Worm (Caenorhabditis elegans) whole organism, young adult: ENCODE measurements around the gene srd-10.

ENCODE experiments used
- C17E4.6 ChIP-seq: fragments of 200-800 bp; sonication (Bioruptor generic); IDR thresholded peaks from 2 replicates; pipeline ENCODE4 v1.3.6; 2022; ENCODE audit warnings: missing genetic modification reagents, missing genetic modification characterization, missing compliant biosample characterization
- F49E8.2 ChIP-seq: sonication (generic microtip); optimal IDR thresholded peaks from 3 replicates; lab custom pipeline; 2017; ENCODE audit warnings: missing genetic modification characterization, mild to moderate bottlenecking, missing compliant biosample characterization, antibody characterized with exemption, moderate library complexity; ENCODE audit not compliant: insufficient read depth
- F57A8.1 ChIP-seq: fragments of 200-800 bp; sonication (Bioruptor generic); optimal IDR thresholded peaks from 2 replicates; lab custom pipeline; 2018; ENCODE audit warnings: mild to moderate bottlenecking, missing genetic modification characterization, moderate library complexity, missing compliant biosample characterization
- Y53G8AR.9 ChIP-seq: fragments of 200-800 bp; sonication (Bioruptor generic); conservative IDR thresholded peaks from 2 replicates; pipeline ENCODE4 v1.3.6; 2022; ENCODE audit warnings: missing genetic modification reagents, missing genetic modification characterization, missing compliant biosample characterization
- ceh-100 ChIP-seq: fragments of 200-800 bp; sonication (Bioruptor generic); IDR thresholded peaks from 2 replicates; pipeline ENCODE4 v1.3.6; 2022; ENCODE audit warnings: missing genetic modification reagents, missing genetic modification characterization, missing compliant biosample characterization
- ceh-40 ChIP-seq: fragments of 200-800 bp; sonication (Bioruptor generic); IDR thresholded peaks from 2 replicates; pipeline ENCODE4 v1.3.6; 2022; ENCODE audit warnings: missing genetic modification characterization, missing compliant biosample characterization
- ets-4 ChIP-seq: fragments of 200-800 bp; sonication (Bioruptor generic); optimal IDR thresholded peaks from 2 replicates; lab custom pipeline; 2018; ENCODE audit warnings: mild to moderate bottlenecking, missing genetic modification characterization, missing compliant biosample characterization
- lag-1 ChIP-seq: fragments of 200-800 bp; sonication (Bioruptor generic); IDR thresholded peaks from 2 replicates; pipeline ENCODE4 v1.3.6; 2022; ENCODE audit warnings: missing genetic modification reagents, missing genetic modification characterization, missing compliant biosample characterization
- let-607 ChIP-seq, 2 experiments: fragments of 200-800 bp in 1 of 2; sonication (Bioruptor generic) in 1 of 2; sonication (generic microtip) in 1 of 2; optimal IDR thresholded peaks; 2 replicates each; lab custom pipeline; 2016 to 2018; ENCODE audit warnings: mild to moderate bottlenecking in 2 of 2, missing compliant biosample characterization in 2 of 2, missing genetic modification characterization in 2 of 2, moderate library complexity in 2 of 2, missing genotype in 1 of 2
- lsl-1 ChIP-seq: fragments of 200-800 bp; sonication (Bioruptor generic); optimal IDR thresholded peaks from 2 replicates; lab custom pipeline; 2018; ENCODE audit warnings: mild to moderate bottlenecking, missing genetic modification characterization, moderate library complexity, missing compliant biosample characterization
- nhr-179 ChIP-seq: sonication (generic microtip); optimal IDR thresholded peaks from 2 replicates; lab custom pipeline; 2016; ENCODE audit warnings: mild to moderate bottlenecking, missing genetic modification characterization, missing compliant biosample characterization
- nhr-80 ChIP-seq: sonication (generic microtip); optimal IDR thresholded peaks from 2 replicates; lab custom pipeline; 2016; ENCODE audit warnings: missing genetic modification characterization, missing compliant biosample characterization
- snpc-4 ChIP-seq, 5 experiments: fragments of 150-350 bp in 1 of 5; sonication (generic microtip) in 4 of 5; optimal IDR thresholded peaks; 2 replicates each; lab custom pipeline; 2014 to 2018; ENCODE audit warnings: missing genetic modification characterization in 5 of 5, missing biosample characterization in 3 of 5, antibody characterized with exemption in 2 of 5, mild to moderate bottlenecking in 2 of 5, missing compliant biosample characterization in 2 of 5, missing genotype in 2 of 5, moderate library complexity in 2 of 5, missing genetic modification reagents in 1 of 5
- ztf-28 ChIP-seq: fragments of 200-800 bp; sonication (Bioruptor generic); IDR thresholded peaks from 2 replicates; pipeline ENCODE4 v1.3.6; 2022; ENCODE audit warnings: missing genetic modification reagents, missing genetic modification characterization, missing compliant biosample characterization

The srd-10 gene

DNA sequence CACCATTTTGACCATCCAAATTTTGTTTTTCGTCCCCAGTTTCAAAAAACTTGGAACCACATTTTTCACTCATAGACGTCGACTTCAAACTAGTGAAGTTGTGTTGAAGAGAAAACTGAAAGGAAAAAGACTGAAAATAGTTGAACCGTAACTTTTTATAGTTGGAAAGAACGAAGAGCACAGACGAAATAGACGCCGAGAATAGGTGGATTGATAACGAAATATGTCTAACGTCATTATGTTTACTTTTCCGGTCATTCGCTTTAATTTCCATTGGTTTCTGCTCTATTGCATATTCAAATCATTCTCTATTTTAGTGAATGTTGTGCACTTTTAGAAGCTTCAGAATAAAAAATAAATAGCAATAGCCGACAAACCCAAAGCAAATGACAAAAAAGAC is 34.9 kb downstream of the srd-10 start, which contains the start of gene C08F11.13:
Gene C08F11.13, minus strand, starts transcription at position 138 of the 400 bp plus-strand sequence.
- no peak for TF ChIP-seq C17E4.6 (GFP tag; lab: Robert Waterston, UW)
- no peak for TF ChIP-seq lag-1
- no peak for TF ChIP-seq F57A8.1 (GFP tag; lab: Kevin White, UChicago)
- TF ChIP-seq nhr-80 (tag; lab: Kevin White, UChicago): peak; percentile 26
- TF ChIP-seq let-607 (tag; optimal IDR thresholded peaks at IDR 0.05; lab: Kevin White, UChicago): no peak
- no peak for TF ChIP-seq F49E8.2 (tag; lab: Kevin White, UChicago)
- TF ChIP-seq ceh-100 (GFP tag; lab: Robert Waterston, UW): no peak
- TF ChIP-seq, all 124 proteins: peak for 1

DNA sequence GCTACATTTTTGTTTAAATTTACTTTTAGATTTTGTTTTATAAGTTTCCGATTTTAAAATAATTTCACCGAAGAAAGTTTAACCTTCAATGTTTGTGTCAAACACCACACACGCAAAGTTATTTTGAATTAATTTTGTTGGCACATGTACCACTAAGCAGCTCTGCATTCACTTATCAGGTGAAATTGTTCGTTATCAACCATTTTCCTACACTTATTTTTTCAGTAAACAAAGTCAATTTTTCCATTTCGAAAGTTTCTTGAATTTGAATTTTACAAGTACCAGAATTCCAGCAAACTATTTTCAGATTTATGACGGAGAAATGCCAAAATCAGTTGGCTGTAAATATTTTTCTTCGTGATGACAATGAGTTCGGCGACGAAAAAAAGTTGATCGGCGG is 44.4 kb downstream of the srd-10 start, which contains the start of gene C08F11.3:
Gene C08F11.3, plus strand, starts transcription at position 301 of the 400 bp plus-strand sequence.
- TF ChIP-seq ets-4: no peak
- TF ChIP-seq ceh-40 (GFP tag; lab: Robert Waterston, UW): no peak
- no peak for TF ChIP-seq Y53G8AR.9
- no peak for TF ChIP-seq nhr-179
- no peak for TF ChIP-seq ztf-28

DNA sequence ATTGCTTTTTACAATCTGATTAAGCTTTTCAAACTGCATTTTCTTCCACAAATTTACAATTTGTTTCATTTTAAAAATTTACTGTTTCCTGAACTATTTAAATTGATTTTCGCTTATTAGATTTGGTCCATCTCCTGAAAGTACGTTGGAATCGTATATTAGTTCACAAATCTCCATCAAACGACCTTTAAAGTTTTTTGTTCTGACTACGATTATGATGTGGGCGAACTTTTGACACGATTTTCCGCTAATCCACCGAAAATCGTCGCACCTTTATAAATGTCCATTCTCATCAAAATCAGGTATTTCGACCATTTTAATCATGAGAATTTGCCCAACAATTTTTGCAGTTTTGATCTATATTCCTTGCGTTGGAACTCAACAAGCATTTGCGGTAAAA is 48.7 kb downstream of the srd-10 start, which contains the start of gene C08F11.1:
Gene C08F11.1, plus strand, starts transcription at position 301 of the 400 bp plus-strand sequence.
- TF ChIP-seq snpc-4 (GFP tag; optimal IDR thresholded peaks at IDR 0.05; lab: Kevin White, UChicago): no peak
- peak in 1 of 4 experiments; percentile 29 for TF ChIP-seq snpc-4 (tag; optimal IDR thresholded peaks at IDR 0.05; lab: Kevin White, UChicago)
- TF ChIP-seq lsl-1 (GFP tag; lab: Kevin White, UChicago): no peak
